Fruit fly (Drosophila melanogaster) S2 (cell line): ENCODE data around the gene CG7557.

Experiments used
- CG8478 ChIP-seq: fragments of >200 bp; optimal IDR thresholded peaks from 2 replicates; lab custom pipeline; 2018
- CTCF ChIP-seq, 2 experiments: fragments of >200 bp; optimal IDR thresholded peaks; 2 replicates each; lab custom pipeline; 2018

dm6 chr3L:11448349-11448748 is 3.4 kb downstream of the CG7557 start:
- TF ChIP-seq CG8478: no peak
- TF ChIP-seq CTCF (optimal IDR thresholded peaks at IDR 0.05; lab: Kevin White, UChicago): no peak
